Fruit fly (Drosophila melanogaster): ENCODE results near the gene CG3841.
A peak's percentile ranks its signal among the peaks of the same experiment; 100 is the strongest.

The CG3841 gene

DNA sequence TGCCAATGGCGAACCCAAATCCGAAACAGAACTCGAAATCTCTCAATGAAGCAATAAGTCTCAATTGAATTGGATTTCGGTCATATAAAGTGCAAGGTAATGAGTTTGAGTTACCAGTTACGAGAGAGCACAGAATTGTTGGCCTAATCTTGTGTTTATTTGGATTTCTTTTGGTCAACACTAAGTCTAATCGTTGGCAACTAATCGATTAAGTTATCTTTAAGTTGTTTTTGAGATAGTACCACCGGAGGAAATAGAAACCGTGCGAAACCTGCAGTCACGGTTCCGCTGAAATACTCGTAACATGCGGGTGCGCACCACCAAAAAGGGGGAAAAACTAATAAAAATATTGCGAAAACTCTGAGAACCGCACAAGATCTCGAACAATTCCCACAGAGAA, at the start of gene CG3841:
CG3841 (plus strand) TSS at position 301 of the 400 bp plus-strand sequence.
- TF ChIP-seq CG8301 (tag; optimal IDR thresholded peaks at IDR 0.05) = no peak
- no peak for TF ChIP-seq CG8159 (tag; optimal IDR thresholded peaks at IDR 0.05)
- TF ChIP-seq rn (GFP tag; IDR thresholded peaks at IDR 0.05) = no peak
- no peak for TF ChIP-seq CG10348 (GFP tag; IDR thresholded peaks at IDR 0.05)
- TF ChIP-seq CG9948 (tag; optimal IDR thresholded peaks at IDR 0.05) = no peak
- no peak for TF ChIP-seq D1 (tag; optimal IDR thresholded peaks at IDR 0.05)
- no peak for TF ChIP-seq fd96Ca (GFP tag; IDR thresholded peaks at IDR 0.05)
- TF ChIP-seq EcR (GFP tag; optimal IDR thresholded peaks at IDR 0.05) = no peak
- no peak for TF ChIP-seq CG13204 (GFP tag; optimal IDR thresholded peaks at IDR 0.05)
- no peak for TF ChIP-seq Ets98B (GFP tag; IDR thresholded peaks at IDR 0.05)
- TF ChIP-seq Pif1B (GFP tag; optimal IDR thresholded peaks at IDR 0.05) = no peak
- TF ChIP-seq CG4496 (GFP tag; IDR thresholded peaks at IDR 0.05) = no peak
- no peak for TF ChIP-seq Snoo (tag; optimal IDR thresholded peaks at IDR 0.05)
- TF ChIP-seq gl (tag; optimal IDR thresholded peaks at IDR 0.05) = no peak
- TF ChIP-seq CG14655 (GFP tag; optimal IDR thresholded peaks at IDR 0.05) = no peak
- TF ChIP-seq CG32121 (GFP tag; IDR thresholded peaks at IDR 0.05) = no peak
- TF ChIP-seq CG17806 (tag; optimal IDR thresholded peaks at IDR 0.05) = no peak

DNA sequence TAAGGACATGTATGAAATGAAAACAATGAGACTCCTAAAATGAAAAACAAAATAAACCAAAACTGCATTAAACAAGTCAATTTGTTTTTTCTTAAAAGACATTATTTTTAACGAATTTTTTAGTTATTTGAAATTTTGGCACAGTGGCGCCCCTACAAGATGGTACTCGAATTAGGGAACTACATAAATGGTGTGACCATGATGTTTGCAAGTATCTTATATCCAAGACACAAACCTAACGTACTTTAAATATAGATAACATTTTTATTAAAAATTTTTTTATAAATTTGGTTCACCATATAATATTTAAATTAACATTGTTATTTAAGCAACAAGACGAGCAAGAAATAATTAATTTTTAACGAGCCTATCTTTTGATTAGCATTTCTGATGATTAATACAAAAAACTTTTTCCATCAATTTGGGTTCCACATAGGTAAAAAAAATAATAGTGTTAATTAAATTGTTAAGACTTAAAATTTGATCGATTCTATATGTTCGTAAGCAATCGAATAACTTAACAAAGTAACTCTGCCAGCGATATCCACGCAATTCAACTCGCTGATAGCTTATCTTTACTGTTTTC, 49.2 kb upstream of the CG3841 start, which contains the start of gene CG17855:
CG17855 (plus strand) TSS at position 536 of the 586 bp plus-strand sequence.
- no peak for TF ChIP-seq CG8159 (tag; optimal IDR thresholded peaks at IDR 0.05)
- TF ChIP-seq D1 (tag; optimal IDR thresholded peaks at IDR 0.05) = peak; percentile 86

DNA sequence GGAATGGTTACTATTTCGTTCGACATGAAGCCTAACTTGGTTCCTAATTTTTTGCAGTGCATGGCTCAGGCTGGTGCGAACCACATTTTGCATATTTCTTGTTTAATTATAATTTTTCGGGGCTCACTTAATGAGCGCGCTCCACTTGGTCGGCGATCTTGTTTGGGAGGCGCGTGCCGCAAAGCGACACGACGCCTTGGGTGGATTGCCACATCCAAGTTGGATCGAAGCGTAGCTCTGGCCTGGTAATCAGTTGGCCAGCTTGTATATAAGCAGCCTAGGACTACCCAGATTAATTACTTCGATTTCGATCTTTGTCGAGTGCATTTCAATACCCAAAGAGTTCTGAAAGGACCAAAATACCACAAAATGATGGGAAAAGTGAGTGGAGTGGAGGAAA, 46.7 kb upstream of the CG3841 start, which contains the start of gene Cpr30B:
Cpr30B (plus strand) TSS at position 301 of the 400 bp plus-strand sequence.
- TF ChIP-seq CG14655 (GFP tag; optimal IDR thresholded peaks at IDR 0.05) = no peak
- no peak for TF ChIP-seq Pif1A (GFP tag; optimal IDR thresholded peaks at IDR 0.05)
- no peak for TF ChIP-seq Ets98B (GFP tag; IDR thresholded peaks at IDR 0.05)
- TF ChIP-seq CG10348 (GFP tag; IDR thresholded peaks at IDR 0.05) = no peak
- TF ChIP-seq Snoo (tag; optimal IDR thresholded peaks at IDR 0.05) = no peak
- no peak for TF ChIP-seq CG32121 (GFP tag; IDR thresholded peaks at IDR 0.05)
- TF ChIP-seq fd96Ca (GFP tag; IDR thresholded peaks at IDR 0.05) = no peak
- TF ChIP-seq CG8159 (tag; optimal IDR thresholded peaks at IDR 0.05) = no peak
- no peak for TF ChIP-seq EcR (GFP tag; optimal IDR thresholded peaks at IDR 0.05)
- no peak for TF ChIP-seq CG17806 (tag; optimal IDR thresholded peaks at IDR 0.05)
- TF ChIP-seq CG15710 (tag; optimal IDR thresholded peaks at IDR 0.05) = no peak
- no peak for TF ChIP-seq D1 (tag; optimal IDR thresholded peaks at IDR 0.05)
- TF ChIP-seq gl (tag; optimal IDR thresholded peaks at IDR 0.05) = no peak
- TF ChIP-seq rn (GFP tag; IDR thresholded peaks at IDR 0.05) = no peak
- TF ChIP-seq CG9948 (tag; optimal IDR thresholded peaks at IDR 0.05) = no peak

DNA sequence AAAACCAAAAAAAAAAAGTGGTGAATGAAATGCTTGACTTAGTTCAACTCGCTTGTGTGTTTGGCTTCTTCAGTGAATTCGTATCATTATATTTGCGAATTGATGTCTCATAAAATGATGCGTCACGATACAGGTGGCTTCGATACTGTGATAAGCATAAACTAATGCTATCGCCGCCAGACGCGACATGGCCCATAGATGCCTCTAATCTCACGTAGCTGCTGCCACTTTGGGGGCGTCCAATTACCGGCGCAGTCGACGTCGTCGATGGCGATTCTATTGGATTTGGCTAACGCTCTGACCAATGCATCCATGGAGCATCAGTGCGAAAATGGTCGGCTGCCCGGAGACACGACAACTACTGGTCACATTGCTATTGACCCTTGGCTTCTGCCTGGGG, 45.4 kb upstream of the CG3841 start, which contains the start of gene CG13113:
CG13113 (plus strand) TSS at position 301 of the 400 bp plus-strand sequence.
- no peak for TF ChIP-seq CG4496 (GFP tag; IDR thresholded peaks at IDR 0.05)
- TF ChIP-seq Ets98B (GFP tag; IDR thresholded peaks at IDR 0.05) = no peak
- TF ChIP-seq CG32121 (GFP tag; IDR thresholded peaks at IDR 0.05) = no peak
- no peak for TF ChIP-seq CG17806 (tag; optimal IDR thresholded peaks at IDR 0.05)
- no peak for TF ChIP-seq Pif1A (GFP tag; optimal IDR thresholded peaks at IDR 0.05)
- no peak for TF ChIP-seq Snoo (tag; optimal IDR thresholded peaks at IDR 0.05)
- no peak for TF ChIP-seq fd96Ca (GFP tag; IDR thresholded peaks at IDR 0.05)
- no peak for TF ChIP-seq CG9948 (tag; optimal IDR thresholded peaks at IDR 0.05)
- TF ChIP-seq D1 (tag; optimal IDR thresholded peaks at IDR 0.05) = no peak
- no peak for TF ChIP-seq rn (GFP tag; IDR thresholded peaks at IDR 0.05)
- no peak for TF ChIP-seq CG34367 (tag; optimal IDR thresholded peaks at IDR 0.05)
- TF ChIP-seq CG8159 (tag; optimal IDR thresholded peaks at IDR 0.05) = no peak
- no peak for TF ChIP-seq CG8301 (tag; optimal IDR thresholded peaks at IDR 0.05)
- TF ChIP-seq CG14655 (GFP tag; optimal IDR thresholded peaks at IDR 0.05) = no peak
- TF ChIP-seq gl (tag; optimal IDR thresholded peaks at IDR 0.05) = no peak
- TF ChIP-seq CG15710 (tag; optimal IDR thresholded peaks at IDR 0.05) = no peak
- TF ChIP-seq EcR (GFP tag; optimal IDR thresholded peaks at IDR 0.05) = no peak

DNA sequence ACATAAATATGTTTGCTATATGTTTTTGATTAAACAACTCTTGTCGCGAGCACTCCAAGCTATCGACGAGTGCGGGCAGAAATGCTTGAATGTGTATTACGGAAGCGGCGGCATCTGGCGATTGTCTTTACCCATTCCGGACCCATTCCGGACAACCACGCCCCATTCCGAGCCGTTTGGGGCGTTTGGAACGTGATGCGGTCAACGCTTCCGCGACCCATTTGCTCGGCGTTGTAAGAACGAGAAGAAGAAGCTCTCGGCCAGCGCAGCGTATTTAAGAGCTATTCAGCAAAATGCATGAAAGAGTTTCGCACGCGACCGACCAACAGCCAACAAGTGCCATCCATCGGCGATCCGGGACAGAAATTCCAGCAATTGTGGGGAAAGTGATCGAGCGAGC, 43.8 kb upstream of the CG3841 start, which contains the start of gene CG13114:
CG13114 (plus strand) TSS at position 301 of the 400 bp plus-strand sequence.
- TF ChIP-seq CG34367 (tag; optimal IDR thresholded peaks at IDR 0.05) (no peak), D1 (tag; optimal IDR thresholded peaks at IDR 0.05) (no peak), CG14655 (GFP tag; optimal IDR thresholded peaks at IDR 0.05) (no peak), CG10348 (GFP tag; IDR thresholded peaks at IDR 0.05) (no peak), CG17806 (tag; optimal IDR thresholded peaks at IDR 0.05) (no peak), Ets98B (GFP tag; IDR thresholded peaks at IDR 0.05) (no peak), CG8159 (tag; optimal IDR thresholded peaks at IDR 0.05) (no peak), CG12605 (GFP tag; IDR thresholded peaks at IDR 0.05) (no peak), CG15710 (tag; optimal IDR thresholded peaks at IDR 0.05) (no peak), CG8301 (tag; optimal IDR thresholded peaks at IDR 0.05) (no peak), CG4496 (GFP tag; IDR thresholded peaks at IDR 0.05) (no peak), Snoo (tag; optimal IDR thresholded peaks at IDR 0.05) (no peak), gl (tag; optimal IDR thresholded peaks at IDR 0.05) (no peak), Pif1A (GFP tag; optimal IDR thresholded peaks at IDR 0.05) (no peak), rn (GFP tag; IDR thresholded peaks at IDR 0.05) (no peak), fd96Ca (GFP tag; IDR thresholded peaks at IDR 0.05) (no peak), EcR (GFP tag; optimal IDR thresholded peaks at IDR 0.05) (no peak), CG9948 (tag; optimal IDR thresholded peaks at IDR 0.05) (no peak), CG13204 (GFP tag; optimal IDR thresholded peaks at IDR 0.05) (no peak)

DNA sequence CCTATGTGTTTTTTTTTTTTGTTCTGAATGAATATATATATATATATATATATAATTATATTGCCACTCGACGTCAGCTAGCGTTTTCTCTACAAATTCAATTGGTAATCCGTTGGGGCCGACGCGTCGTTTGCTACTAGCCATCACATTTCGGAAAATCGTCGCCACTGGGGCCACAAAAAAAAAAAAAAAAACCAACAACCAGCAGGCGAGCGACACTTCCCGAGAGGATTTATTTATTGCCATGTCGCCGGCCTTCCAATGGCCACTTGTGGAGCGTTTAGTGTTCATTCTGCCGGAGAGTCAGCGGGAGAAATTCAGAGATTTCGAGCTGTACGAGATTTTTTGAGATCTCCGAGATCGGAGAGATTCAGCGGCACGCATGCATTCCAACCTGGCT, 38.4 kb upstream of the CG3841 start:
- TF ChIP-seq CG32121 (GFP tag; IDR thresholded peaks at IDR 0.05) (peak; percentile 64), CG9948 (tag; optimal IDR thresholded peaks at IDR 0.05) (no peak), Snoo (tag; optimal IDR thresholded peaks at IDR 0.05) (no peak), Ets98B (GFP tag; IDR thresholded peaks at IDR 0.05) (peak; percentile 86), CG8159 (tag; optimal IDR thresholded peaks at IDR 0.05) (no peak)

Measured in whole organism, pupa.